Fruit fly (Drosophila melanogaster) whole organism, embryonic: ENCODE data around the gene MsR2.

Experiments
- CG10209 ChIP-seq: fragments of 200-800 bp; sonication (Bioruptor generic); optimal IDR thresholded peaks from 3 replicates; lab custom pipeline; 2017; ENCODE audit warnings: missing biosample characterization, mild to moderate bottlenecking, missing genetic modification characterization, missing genetic modification reagents
- CG12391 ChIP-seq: fragments of 200-800 bp; sonication (Bioruptor generic); optimal IDR thresholded peaks from 3 replicates; lab custom pipeline; 2018; ENCODE audit warnings: missing biosample characterization, mild to moderate bottlenecking, missing genetic modification characterization, moderate library complexity
- Dad ChIP-seq: fragments of 200-800 bp; sonication (Bioruptor generic); optimal IDR thresholded peaks from 3 replicates; lab custom pipeline; 2016; ENCODE audit warnings: missing biosample characterization, missing genetic modification characterization
- Dll ChIP-seq: fragments of 200-800 bp; sonication (Bioruptor generic); IDR thresholded peaks from 4 replicates; pipeline ENCODE4 v1.3.6; 2022; ENCODE audit warnings: missing biosample characterization, missing genetic modification characterization; ENCODE audit not compliant: partially characterized antibody
- Lim3 ChIP-seq: fragments of 200-800 bp; sonication (Bioruptor generic); IDR thresholded peaks from 2 replicates; pipeline ENCODE4 v1.3.6; 2022; ENCODE audit warnings: missing biosample characterization, missing genetic modification characterization
- ase ChIP-seq: fragments of 200-800 bp; sonication (Bioruptor generic); IDR thresholded peaks from 3 replicates; pipeline ENCODE4 v1.3.6; 2022; ENCODE audit warnings: missing biosample characterization, missing genetic modification characterization
- bsh ChIP-seq, 2 experiments: fragments of 200-800 bp; sonication (Bioruptor generic); optimal IDR thresholded peaks; 2 replicates each; lab custom pipeline; 2017 to 2018; ENCODE audit warnings: mild to moderate bottlenecking in 2 of 2, missing biosample characterization in 2 of 2, missing genetic modification characterization in 2 of 2, moderate library complexity in 1 of 2
- disco-r ChIP-seq: fragments of 200-800 bp; sonication (Bioruptor generic); optimal IDR thresholded peaks from 2 replicates; lab custom pipeline; 2016; ENCODE audit warnings: missing biosample characterization, missing genetic modification characterization
- sc ChIP-seq, 3 experiments: fragments of >200 bp in 2 of 3; fragments of 200-800 bp in 1 of 3; sonication (Bioruptor generic) in 1 of 3; optimal IDR thresholded peaks; 2 replicates in 2 of 3; 3 replicates in 1 of 3; lab custom pipeline; 2017; ENCODE audit warnings: mild to moderate bottlenecking in 1 of 3, missing biosample characterization in 1 of 3, missing genetic modification characterization in 1 of 3, missing genetic modification reagents in 1 of 3
- schlank ChIP-seq: fragments of 200-800 bp; sonication (Bioruptor generic); optimal IDR thresholded peaks from 2 replicates; lab custom pipeline; 2018; ENCODE audit warnings: missing biosample characterization, mild to moderate bottlenecking, missing genetic modification characterization
- wek ChIP-seq: fragments of 200-800 bp; sonication (Bioruptor generic); optimal IDR thresholded peaks from 3 replicates; lab custom pipeline; 2018; ENCODE audit warnings: missing biosample characterization, mild to moderate bottlenecking, missing genetic modification characterization, moderate library complexity

- TF ChIP-seq CG12391 (tag; lab: Kevin White, UChicago) (no peak), Dad (GFP tag; lab: Kevin White, UChicago) (no peak), Dll (GFP tag; lab: Robert Waterston, UW) (no peak), wek (GFP tag; lab: Kevin White, UChicago) (no peak), disco-r (no peak), Lim3 (no peak), bsh (GFP tag; optimal IDR thresholded peaks at IDR 0.05; lab: Kevin White, UChicago) (no peak), ase (no peak), schlank (tag; lab: Kevin White, UChicago) (no peak), CG10209 (GFP tag; lab: Kevin White, UChicago) (no peak), sc (optimal IDR thresholded peaks at IDR 0.05; lab: Kevin White, UChicago) (no peak), sc (GFP tag; optimal IDR thresholded peaks at IDR 0.05; lab: Kevin White, UChicago) (no peak)
These were observed 6.4 kb upstream of the MsR2 start, which contains the start of gene yellow-g2 for dm6 chr3L:2276250-2276649.
